Worm (Caenorhabditis elegans): ENCODE measurements around the gene R08A2.9.

R08A2.9 gene

DNA sequence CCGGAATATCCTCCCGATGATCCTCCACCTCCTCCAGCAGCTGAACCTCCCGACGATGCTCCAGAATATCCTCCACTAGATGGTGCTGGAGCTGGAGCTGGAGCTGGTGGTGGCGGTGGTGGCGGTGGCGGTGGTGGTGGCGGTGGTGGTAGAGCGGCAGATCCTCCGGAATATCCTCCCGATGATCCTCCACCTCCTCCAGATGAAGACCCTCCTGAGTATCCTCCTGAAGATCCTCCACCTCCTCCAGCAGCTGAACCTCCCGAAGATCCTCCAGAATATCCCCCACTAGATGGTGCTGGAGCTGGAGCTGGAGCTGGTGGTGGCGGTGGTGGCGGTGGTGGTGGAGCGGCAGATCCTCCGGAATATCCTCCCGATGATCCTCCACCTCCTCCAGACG lies 35.4 kb downstream of the R08A2.9 start:
- TF ChIP-seq egrh-3 (GFP tag; IDR thresholded peaks at IDR 0.05): peak; percentile 74; the same call in 1 of the 2 replicates

ce11 chrV:14744824-14745223 lies 36.8 kb downstream of the R08A2.9 start:
- TF ChIP-seq unc-62 (GFP tag; optimal IDR thresholded peaks at IDR 0.05) (no peak), lin-40 (tag; optimal IDR thresholded peaks at IDR 0.05) (no peak), mxl-1 (tag; optimal IDR thresholded peaks at IDR 0.05) (no peak), ztf-18 (tag; optimal IDR thresholded peaks at IDR 0.05) (no peak), mel-28 (tag; optimal IDR thresholded peaks at IDR 0.05; ENCODE audit: borderline replicate concordance) (no peak), T07F8.4 (tag; optimal IDR thresholded peaks at IDR 0.05) (no peak), snpc-1.3 (tag; optimal IDR thresholded peaks at IDR 0.05; ENCODE audit: insufficient read depth) (no peak), B0019.2 (GFP tag; conservative IDR thresholded peaks at IDR 0.05) (no peak), egrh-3 (GFP tag; IDR thresholded peaks at IDR 0.05) (peak; percentile 69), tbp1 (GFP tag; optimal IDR thresholded peaks at IDR 0.05) (no peak), ceh-40 (GFP tag; IDR thresholded peaks at IDR 0.05) (no peak), cebp-2 (GFP tag; IDR thresholded peaks at IDR 0.05) (no peak), lsl-1 (GFP tag; optimal IDR thresholded peaks at IDR 0.05) (no peak), somi-1 (GFP tag; optimal IDR thresholded peaks at IDR 0.05) (no peak), madf-6 (GFP tag; IDR thresholded peaks at IDR 0.05) (no peak), Y67H2A.10 (GFP tag; conservative IDR thresholded peaks at IDR 0.05) (no peak), lin-26 (GFP tag; IDR thresholded peaks at IDR 0.05) (0 out of 2 replicates have a peak, but pooled peaks have one; percentile 14), lin-35 (GFP tag; optimal IDR thresholded peaks at IDR 0.05) (no peak), zfh-2 (GFP tag; conservative IDR thresholded peaks at IDR 0.05) (peak; percentile 85), sdz-38 (tag; optimal IDR thresholded peaks at IDR 0.05) (no peak), B0035.1 (tag; optimal IDR thresholded peaks at IDR 0.05) (no peak), D2030.7 (GFP tag; IDR thresholded peaks at IDR 0.05) (no peak)

ce11 chrV:14746975-14747374 lies 38.9 kb downstream of the R08A2.9 start:
- peak; percentile 70; the same call in 1 of the 2 replicates for TF ChIP-seq egrh-3 (GFP tag; IDR thresholded peaks at IDR 0.05)
- TF ChIP-seq zfh-2 (GFP tag; conservative IDR thresholded peaks at IDR 0.05): peak; percentile 79; the same call in 1 of the 2 replicates
- TF ChIP-seq F52B5.7 (tag; optimal IDR thresholded peaks at IDR 0.05): no peak

- TF ChIP-seq attf-6 (GFP tag; IDR thresholded peaks at IDR 0.05) (no peak), ccch-3 (GFP tag; optimal IDR thresholded peaks at IDR 0.05) (no peak), mxl-1 (tag; optimal IDR thresholded peaks at IDR 0.05) (no peak), hmg-20 (GFP tag; IDR thresholded peaks at IDR 0.05) (no peak)
These were observed 40.6 kb downstream of the R08A2.9 start, which contains the start of the genes lipl-8 and Y50E8A.22 for ce11 chrV:14748608-14749137. Gene lipl-8 (minus strand): TSS chrV:14748708. Gene Y50E8A.22 (minus strand): TSS chrV:14749087.

ce11 chrV:14750357-14750756 lies 42.3 kb downstream of the R08A2.9 start, which contains the start of gene nspa-10:
Gene nspa-10 (minus strand): TSS chrV:14750457.
- peak; percentile 17; the same call in 1 of the 2 replicates for TF ChIP-seq egrh-3 (GFP tag; IDR thresholded peaks at IDR 0.05)
